Fruit fly (Drosophila melanogaster) S2 (cell line): ENCODE results near the gene CG10550.

Experiments
- CG8478 ChIP-seq: fragments of >200 bp; optimal IDR thresholded peaks from 2 replicates; lab custom pipeline; 2018
- CTCF ChIP-seq, 2 experiments: fragments of >200 bp; optimal IDR thresholded peaks; 2 replicates each; lab custom pipeline; 2018

DNA sequence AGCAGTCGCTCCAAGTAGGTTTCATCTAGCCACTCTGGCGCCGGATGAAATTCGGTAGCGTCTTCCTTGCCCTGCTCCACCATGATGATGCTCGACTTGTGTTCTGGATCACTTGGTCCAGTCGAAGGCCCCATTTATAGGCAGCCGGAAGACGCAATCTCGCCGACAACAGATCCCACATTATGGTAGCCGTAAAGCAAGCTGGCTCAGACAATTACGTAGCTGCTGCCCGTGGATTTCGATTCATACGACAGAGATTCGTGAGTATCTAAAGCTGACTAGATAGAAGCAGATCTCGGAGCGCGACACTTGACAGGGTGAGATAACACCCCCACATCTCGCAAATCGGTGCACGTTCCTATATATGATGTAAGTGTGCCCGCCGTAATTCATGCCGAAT lies 31.1 kb downstream of the CG10550 start, which contains the start of gene CG10513:
- TF ChIP-seq CG8478 (lab: Kevin White, UChicago) = no peak
- TF ChIP-seq CTCF (optimal IDR thresholded peaks at IDR 0.05; lab: Kevin White, UChicago) = no peak
